Worm (Caenorhabditis elegans) whole organism, L3 larva: ENCODE data around the gene lrx-1.

ENCODE experiments used
- R02D3.7 ChIP-seq: fragments of 150-350 bp; optimal IDR thresholded peaks from 2 replicates; lab custom pipeline; 2014; ENCODE audit warnings: missing biosample characterization, missing genetic modification characterization
- aly-2 ChIP-seq: fragments of 150-350 bp; optimal IDR thresholded peaks from 2 replicates; lab custom pipeline; 2014; ENCODE audit warnings: missing biosample characterization, missing genetic modification characterization
- ama-1 ChIP-seq: fragments of 150-350 bp; optimal IDR thresholded peaks from 2 replicates; lab custom pipeline; 2018
- eor-1 ChIP-seq, 2 experiments: fragments of 150-350 bp; optimal IDR thresholded peaks; 2 replicates each; lab custom pipeline; 2014 to 2018; ENCODE audit warnings: missing biosample characterization in 2 of 2, missing genetic modification characterization in 2 of 2
- nfya-1 ChIP-seq: sonication (generic microtip); optimal IDR thresholded peaks from 2 replicates; lab custom pipeline; 2017; ENCODE audit warnings: missing genetic modification characterization, mild to moderate bottlenecking, missing compliant biosample characterization, antibody characterized with exemption, moderate library complexity; ENCODE audit not compliant: insufficient read depth
- nhr-12 ChIP-seq: fragments of 150-350 bp; optimal IDR thresholded peaks from 2 replicates; lab custom pipeline; 2014; ENCODE audit warnings: missing biosample characterization, missing genetic modification characterization
- nhr-237 ChIP-seq: fragments of 150-350 bp; optimal IDR thresholded peaks from 2 replicates; lab custom pipeline; 2014; ENCODE audit warnings: missing biosample characterization, missing genetic modification characterization
- nhr-28 ChIP-seq: fragments of 150-350 bp; optimal IDR thresholded peaks from 2 replicates; lab custom pipeline; 2014; ENCODE audit warnings: missing biosample characterization, missing genetic modification characterization
- nhr-77 ChIP-seq: fragments of 150-350 bp; optimal IDR thresholded peaks from 2 replicates; lab custom pipeline; 2014; ENCODE audit warnings: missing biosample characterization, missing genetic modification characterization
- skn-1 ChIP-seq: fragments of 150-350 bp; optimal IDR thresholded peaks from 2 replicates; lab custom pipeline; 2014; ENCODE audit warnings: missing biosample characterization, missing genetic modification characterization
- unc-62 ChIP-seq: fragments of 150-350 bp; sonication (generic microtip); optimal IDR thresholded peaks from 4 replicates; lab custom pipeline; 2014; ENCODE audit warnings: missing biosample characterization, missing genetic modification reagents, missing genetic modification characterization
- zag-1 ChIP-seq: fragments of 150-350 bp; optimal IDR thresholded peaks from 2 replicates; lab custom pipeline; 2014; ENCODE audit warnings: missing biosample characterization, missing genetic modification characterization

DNA sequence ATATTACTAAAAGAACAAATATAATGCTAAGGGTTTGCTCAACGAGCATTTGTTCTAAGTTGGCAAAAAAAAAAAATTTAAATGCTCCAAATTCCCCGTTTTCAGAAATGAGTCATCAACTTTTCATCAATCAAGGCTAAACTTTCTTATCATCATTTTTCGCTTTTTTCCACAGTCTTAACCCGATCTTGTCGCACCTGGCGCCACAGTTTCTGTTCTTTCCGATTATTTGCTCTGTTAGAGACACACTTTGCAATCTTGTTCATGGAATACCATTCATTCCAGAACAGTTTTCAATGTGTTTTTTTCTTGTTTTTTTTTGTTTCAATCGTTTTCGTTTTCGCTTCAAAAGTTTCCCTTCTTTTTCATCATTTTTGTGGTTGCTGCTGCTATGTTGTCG is 45.8 kb downstream of the lrx-1 start:
- TF ChIP-seq nhr-28 (no peak), nhr-12 (tag; lab: Kevin White, UChicago) (no peak), zag-1 (no peak), nfya-1 (tag; lab: Kevin White, UChicago) (no peak), unc-62 (GFP tag; lab: Kevin White, UChicago) (no peak), nhr-77 (no peak), aly-2 (tag; lab: Kevin White, UChicago) (no peak), ama-1 (peak; percentile 49), skn-1 (no peak), R02D3.7 (tag; lab: Kevin White, UChicago) (no peak), nhr-237 (tag; lab: Kevin White, UChicago) (no peak), eor-1 (tag; optimal IDR thresholded peaks at IDR 0.05; lab: Kevin White, UChicago) (no peak)
